Worm (Caenorhabditis elegans) whole organism, young adult: Measurements from ENCODE around the gene hum-8.

Experiments used
- K11D2.4 ChIP-seq: fragments of 200-800 bp; sonication (Bioruptor generic); IDR thresholded peaks from 2 replicates; pipeline ENCODE4 v1.3.6; 2022; ENCODE audit warnings: missing genetic modification reagents, missing genetic modification characterization, missing compliant biosample characterization
- K12H6.12 ChIP-seq: fragments of 200-800 bp; sonication (Bioruptor generic); optimal IDR thresholded peaks from 2 replicates; lab custom pipeline; 2018; ENCODE audit warnings: mild to moderate bottlenecking, missing genetic modification characterization, missing compliant biosample characterization
- Y53G8AR.9 ChIP-seq: fragments of 200-800 bp; sonication (Bioruptor generic); conservative IDR thresholded peaks from 2 replicates; pipeline ENCODE4 v1.3.6; 2022; ENCODE audit warnings: missing genetic modification reagents, missing genetic modification characterization, missing compliant biosample characterization
- dpff-1 ChIP-seq: sonication (generic microtip); optimal IDR thresholded peaks from 2 replicates; lab custom pipeline; 2017; ENCODE audit warnings: mild to moderate bottlenecking, missing genetic modification characterization, missing compliant biosample characterization
- nfya-1 ChIP-seq: sonication (generic microtip); optimal IDR thresholded peaks from 2 replicates; lab custom pipeline; 2017; ENCODE audit warnings: antibody characterized with exemption, missing compliant biosample characterization, missing genetic modification characterization, borderline replicate concordance; ENCODE audit not compliant: insufficient read depth
- nhr-120 ChIP-seq: fragments of 200-800 bp; sonication (Bioruptor generic); IDR thresholded peaks from 2 replicates; pipeline ENCODE4 v1.3.6; 2022; ENCODE audit warnings: missing genetic modification characterization, missing compliant biosample characterization
- nhr-80 ChIP-seq: sonication (generic microtip); optimal IDR thresholded peaks from 2 replicates; lab custom pipeline; 2016; ENCODE audit warnings: missing genetic modification characterization, missing compliant biosample characterization
- pha-4 ChIP-seq: fragments of 150-350 bp; sonication (generic microtip); optimal IDR thresholded peaks from 2 replicates; lab custom pipeline; 2014; ENCODE audit warnings: missing biosample characterization, missing genetic modification reagents, missing genetic modification characterization
- snpc-3.4 ChIP-seq: sonication (generic microtip); optimal IDR thresholded peaks from 2 replicates; lab custom pipeline; 2017; ENCODE audit warnings: missing genetic modification characterization, mild to moderate bottlenecking, missing compliant biosample characterization, antibody characterized with exemption, moderate library complexity, missing genotype, missing genetic modification reagents
- snpc-4 ChIP-seq, 5 experiments: fragments of 150-350 bp in 1 of 5; sonication (generic microtip) in 4 of 5; optimal IDR thresholded peaks; 2 replicates each; lab custom pipeline; 2014 to 2018; ENCODE audit warnings: missing genetic modification characterization in 5 of 5, missing biosample characterization in 3 of 5, antibody characterized with exemption in 2 of 5, mild to moderate bottlenecking in 2 of 5, missing compliant biosample characterization in 2 of 5, missing genotype in 2 of 5, moderate library complexity in 2 of 5, missing genetic modification reagents in 1 of 5
- unc-62 ChIP-seq: fragments of 150-350 bp; optimal IDR thresholded peaks from 2 replicates; lab custom pipeline; 2014; ENCODE audit warnings: missing biosample characterization, missing genetic modification reagents, missing genetic modification characterization
- zfh-2 ChIP-seq: fragments of 200-800 bp; sonication (Bioruptor generic); conservative IDR thresholded peaks from 2 replicates; pipeline ENCODE4 v1.3.6; 2022; ENCODE audit warnings: missing genetic modification reagents, missing genetic modification characterization, missing compliant biosample characterization
- ztf-6 ChIP-seq: fragments of 200-800 bp; sonication (Bioruptor generic); IDR thresholded peaks from 2 replicates; pipeline ENCODE4 v1.3.6; 2022; ENCODE audit warnings: missing genetic modification reagents, missing genetic modification characterization, missing compliant biosample characterization

DNA sequence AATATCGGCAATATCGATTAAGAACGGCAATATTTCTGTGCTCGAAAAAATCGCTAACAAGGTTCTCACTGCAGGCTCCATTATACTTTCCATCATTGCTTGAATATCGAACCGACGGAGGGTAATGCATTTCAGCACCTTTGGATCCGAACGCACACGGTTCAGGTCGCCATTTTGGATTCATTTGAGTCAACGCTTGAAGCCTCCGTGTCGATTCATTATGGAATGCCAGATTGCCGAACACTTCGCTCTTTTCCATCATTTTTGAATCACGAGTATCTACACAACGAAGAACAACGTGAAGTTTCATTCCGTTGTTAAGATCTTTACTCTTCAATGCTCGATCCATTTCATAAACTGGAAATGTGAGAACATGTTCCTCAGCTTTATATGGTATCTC, 18.2 kb downstream of the hum-8 start:
- TF ChIP-seq nhr-120 (GFP tag; lab: Robert Waterston, UW) (no peak), pha-4 (tag; lab: Kevin White, UChicago) (no peak), snpc-4 (GFP tag; optimal IDR thresholded peaks at IDR 0.05; lab: Kevin White, UChicago) (no peak), snpc-4 (tag; optimal IDR thresholded peaks at IDR 0.05; lab: Kevin White, UChicago) (no peak), nhr-80 (tag; lab: Kevin White, UChicago) (no peak), K12H6.12 (no peak), Y53G8AR.9 (GFP tag; lab: Robert Waterston, UW) (no peak), dpff-1 (tag; lab: Kevin White, UChicago) (no peak), snpc-3.4 (tag; lab: Kevin White, UChicago) (no peak), nfya-1 (tag; lab: Kevin White, UChicago) (no peak), zfh-2 (GFP tag; lab: Robert Waterston, UW) (no peak), K11D2.4 (GFP tag; lab: Robert Waterston, UW) (no peak), unc-62 (GFP tag; lab: Kevin White, UChicago) (no peak), ztf-6 (GFP tag; lab: Robert Waterston, UW) (no peak)
